Worm (Caenorhabditis elegans) whole organism, L1 larva: ENCODE measurements around the gene pid-1.
A peak's percentile ranks its signal among the peaks of the same experiment; 100 is the strongest.

ENCODE experiments used
- C04F5.9 ChIP-seq: sonication (generic microtip); optimal IDR thresholded peaks from 2 replicates; lab custom pipeline; 2016; ENCODE audit warnings: missing genetic modification characterization, missing compliant biosample characterization
- C34B4.2 ChIP-seq: sonication (generic microtip); optimal IDR thresholded peaks from 2 replicates; lab custom pipeline; 2017; ENCODE audit warnings: mild to moderate bottlenecking, missing genetic modification characterization, missing compliant biosample characterization
- F16B12.6 ChIP-seq: fragments of 150-350 bp; optimal IDR thresholded peaks from 2 replicates; lab custom pipeline; 2014; ENCODE audit warnings: missing biosample characterization, missing genetic modification characterization
- Y116A8C.19 ChIP-seq: sonication (generic microtip); optimal IDR thresholded peaks from 2 replicates; lab custom pipeline; 2016; ENCODE audit warnings: missing compliant biosample characterization, missing genetic modification characterization, borderline replicate concordance
- aha-1 ChIP-seq: fragments of 150-350 bp; optimal IDR thresholded peaks from 2 replicates; lab custom pipeline; 2014; ENCODE audit warnings: missing biosample characterization, missing genetic modification characterization
- ama-1 ChIP-seq: fragments of 150-350 bp; optimal IDR thresholded peaks from 2 replicates; lab custom pipeline; 2014
- blmp-1 ChIP-seq: fragments of 150-350 bp; optimal IDR thresholded peaks from 2 replicates; lab custom pipeline; 2014; ENCODE audit warnings: missing biosample characterization, missing genetic modification characterization
- ceh-88 ChIP-seq: fragments of 200-800 bp; sonication (Bioruptor generic); IDR thresholded peaks from 2 replicates; pipeline ENCODE4 v1.3.6; 2022; ENCODE audit warnings: missing genetic modification characterization, missing compliant biosample characterization
- dpl-1 ChIP-seq, 3 experiments: fragments of 150-350 bp in 2 of 3; sonication (generic microtip) in 1 of 3; optimal IDR thresholded peaks; 2 replicates each; lab custom pipeline; 2014 to 2017; ENCODE audit warnings: missing biosample characterization in 3 of 3, missing genetic modification characterization in 3 of 3, missing genetic modification reagents in 3 of 3
- dsc-1 ChIP-seq: sonication (generic microtip); optimal IDR thresholded peaks from 2 replicates; lab custom pipeline; 2016; ENCODE audit warnings: mild to moderate bottlenecking, missing genetic modification characterization, missing compliant biosample characterization
- efl-1 ChIP-seq, 4 experiments: fragments of 150-350 bp; optimal IDR thresholded peaks in 3 of 4; peaks in 1 of 4; 1 replicate in 1 of 4; 2 replicates in 3 of 4; lab custom pipeline; 2014; ENCODE audit warnings: missing biosample characterization in 2 of 4, missing genetic modification characterization in 2 of 4, missing genetic modification reagents in 2 of 4
- efl-3 ChIP-seq: fragments of 200-800 bp; sonication (Bioruptor generic); optimal IDR thresholded peaks from 2 replicates; lab custom pipeline; 2018; ENCODE audit warnings: mild to moderate bottlenecking, missing genetic modification characterization, missing compliant biosample characterization
- egl-13 ChIP-seq: sonication (generic microtip); optimal IDR thresholded peaks from 2 replicates; lab custom pipeline; 2016; ENCODE audit warnings: missing genotype, missing genetic modification reagents, missing genetic modification characterization, missing compliant biosample characterization
- egl-27 ChIP-seq, 2 experiments: fragments of 150-350 bp in 1 of 2; sonication (generic microtip); optimal IDR thresholded peaks; 3 replicates each; lab custom pipeline; 2017 to 2018; ENCODE audit warnings: missing biosample characterization in 2 of 2, missing genetic modification characterization in 2 of 2, missing genetic modification reagents in 2 of 2
- fkh-10 ChIP-seq: sonication (generic microtip); optimal IDR thresholded peaks from 2 replicates; lab custom pipeline; 2017; ENCODE audit warnings: missing biosample characterization, missing genetic modification reagents, missing genetic modification characterization
- fkh-4 ChIP-seq: sonication (generic microtip); optimal IDR thresholded peaks from 2 replicates; lab custom pipeline; 2016; ENCODE audit warnings: missing compliant biosample characterization, missing genetic modification characterization, borderline replicate concordance
- fos-1 ChIP-seq: fragments of 150-350 bp; optimal IDR thresholded peaks from 2 replicates; lab custom pipeline; 2014; ENCODE audit warnings: missing biosample characterization, missing genetic modification characterization
- hlh-17 ChIP-seq: fragments of 200-800 bp; sonication (Bioruptor generic); optimal IDR thresholded peaks from 2 replicates; lab custom pipeline; 2018; ENCODE audit warnings: missing genetic modification characterization, mild to moderate bottlenecking, missing compliant biosample characterization, moderate library complexity, borderline replicate concordance
- hlh-4 ChIP-seq: sonication (generic microtip); optimal IDR thresholded peaks from 2 replicates; lab custom pipeline; 2016; ENCODE audit warnings: mild to moderate bottlenecking, missing genetic modification characterization, missing compliant biosample characterization
- irx-1 ChIP-seq: sonication (generic microtip); optimal IDR thresholded peaks from 2 replicates; lab custom pipeline; 2016; ENCODE audit warnings: missing genetic modification characterization, missing compliant biosample characterization
- isw-1 ChIP-seq: fragments of 200-800 bp; sonication (Bioruptor generic); IDR thresholded peaks from 2 replicates; pipeline ENCODE4 v1.3.6; 2022; ENCODE audit warnings: missing genetic modification characterization, missing compliant biosample characterization
- lin-13 ChIP-seq: fragments of 150-350 bp; optimal IDR thresholded peaks from 2 replicates; lab custom pipeline; 2014; ENCODE audit warnings: missing biosample characterization, missing genetic modification reagents, missing genetic modification characterization
- lin-14 ChIP-seq: fragments of 200-800 bp; sonication (Bioruptor generic); optimal IDR thresholded peaks from 2 replicates; lab custom pipeline; 2018; ENCODE audit warnings: mild to moderate bottlenecking, missing genetic modification characterization, moderate library complexity, missing compliant biosample characterization
- lir-3 ChIP-seq: sonication (generic microtip); optimal IDR thresholded peaks from 2 replicates; lab custom pipeline; 2016; ENCODE audit warnings: mild to moderate bottlenecking, missing genetic modification characterization, moderate library complexity, missing compliant biosample characterization; ENCODE audit not compliant: poor library complexity
- lsy-2 ChIP-seq, 2 experiments: fragments of 150-350 bp; optimal IDR thresholded peaks; 2 replicates each; lab custom pipeline; 2014; ENCODE audit warnings: missing biosample characterization in 2 of 2, missing genetic modification characterization in 2 of 2
- mdl-1 ChIP-seq, 2 experiments: fragments of 150-350 bp; optimal IDR thresholded peaks; 2 replicates each; lab custom pipeline; 2014 to 2017; ENCODE audit warnings: missing biosample characterization in 2 of 2, missing genetic modification characterization in 2 of 2, inconsistent platforms in 1 of 2
- mef-2 ChIP-seq: fragments of 150-350 bp; optimal IDR thresholded peaks from 2 replicates; lab custom pipeline; 2014; ENCODE audit warnings: missing biosample characterization, missing genetic modification characterization
- mep-1 ChIP-seq: fragments of 150-350 bp; optimal IDR thresholded peaks from 2 replicates; lab custom pipeline; 2014; ENCODE audit warnings: missing biosample characterization, missing genetic modification characterization
- nhr-19 ChIP-seq: fragments of 200-800 bp; sonication (Bioruptor generic); conservative IDR thresholded peaks from 2 replicates; pipeline ENCODE4 v1.3.6; 2022; ENCODE audit warnings: missing genetic modification characterization, missing compliant biosample characterization
- nhr-20 ChIP-seq: sonication (generic microtip); optimal IDR thresholded peaks from 2 replicates; lab custom pipeline; 2016; ENCODE audit warnings: mild to moderate bottlenecking, missing genetic modification characterization, missing compliant biosample characterization
- nhr-237 ChIP-seq: fragments of 150-350 bp; optimal IDR thresholded peaks from 2 replicates; lab custom pipeline; 2014; ENCODE audit warnings: missing biosample characterization, missing genetic modification characterization
- nhr-28 ChIP-seq: fragments of 150-350 bp; optimal IDR thresholded peaks from 2 replicates; lab custom pipeline; 2014; ENCODE audit warnings: missing biosample characterization, missing genetic modification characterization
- nhr-71 ChIP-seq: sonication (generic microtip); optimal IDR thresholded peaks from 2 replicates; lab custom pipeline; 2016; ENCODE audit warnings: mild to moderate bottlenecking, missing genetic modification characterization, moderate library complexity, missing compliant biosample characterization
- nhr-77 ChIP-seq: fragments of 150-350 bp; optimal IDR thresholded peaks from 2 replicates; lab custom pipeline; 2014; ENCODE audit warnings: missing biosample characterization, missing genetic modification characterization
- nhr-90 ChIP-seq: sonication (generic microtip); optimal IDR thresholded peaks from 2 replicates; lab custom pipeline; 2016; ENCODE audit warnings: mild to moderate bottlenecking, missing genetic modification characterization, missing compliant biosample characterization; ENCODE audit not compliant: poor library complexity
- pax-3 ChIP-seq: fragments of 200-800 bp; sonication (Bioruptor generic); optimal IDR thresholded peaks from 2 replicates; lab custom pipeline; 2018; ENCODE audit warnings: mild to moderate bottlenecking, missing genetic modification characterization, moderate library complexity, missing compliant biosample characterization
- pqm-1 ChIP-seq: sonication (generic microtip); optimal IDR thresholded peaks from 3 replicates; lab custom pipeline; 2017; ENCODE audit warnings: missing biosample characterization, missing genetic modification characterization
- rnt-1 ChIP-seq: sonication (generic microtip); optimal IDR thresholded peaks from 2 replicates; lab custom pipeline; 2016; ENCODE audit warnings: mild to moderate bottlenecking, missing genetic modification characterization, moderate library complexity, missing compliant biosample characterization
- skn-1 ChIP-seq: fragments of 150-350 bp; optimal IDR thresholded peaks from 2 replicates; lab custom pipeline; 2014; ENCODE audit warnings: missing biosample characterization, missing genetic modification characterization
- snpc-4 ChIP-seq: fragments of 150-350 bp; optimal IDR thresholded peaks from 2 replicates; lab custom pipeline; 2014; ENCODE audit warnings: missing biosample characterization, missing genetic modification characterization
- snu-23 ChIP-seq: sonication (generic microtip); optimal IDR thresholded peaks from 2 replicates; lab custom pipeline; 2016; ENCODE audit warnings: missing genetic modification characterization, missing compliant biosample characterization
- sptf-1 ChIP-seq: fragments of 150-350 bp; optimal IDR thresholded peaks from 2 replicates; lab custom pipeline; 2014; ENCODE audit warnings: missing biosample characterization, missing genetic modification characterization
- swsn-7 ChIP-seq: sonication (generic microtip); optimal IDR thresholded peaks from 2 replicates; lab custom pipeline; 2016; ENCODE audit warnings: missing genetic modification characterization, missing compliant biosample characterization
- tlp-1 ChIP-seq: fragments of 150-350 bp; optimal IDR thresholded peaks from 2 replicates; lab custom pipeline; 2014; ENCODE audit warnings: missing biosample characterization, missing genetic modification characterization
- unc-30 ChIP-seq: sonication (generic microtip); optimal IDR thresholded peaks from 2 replicates; lab custom pipeline; 2017; ENCODE audit warnings: missing biosample characterization, missing genetic modification characterization
- unc-62 ChIP-seq: fragments of 150-350 bp; optimal IDR thresholded peaks from 2 replicates; lab custom pipeline; 2014; ENCODE audit warnings: missing biosample characterization, missing genetic modification reagents, missing genetic modification characterization
- unc-86 ChIP-seq: sonication (generic microtip); optimal IDR thresholded peaks from 2 replicates; lab custom pipeline; 2016; ENCODE audit warnings: missing genetic modification characterization, missing compliant biosample characterization
- unc-98 ChIP-seq: fragments of 200-800 bp; sonication (Bioruptor generic); IDR thresholded peaks from 2 replicates; pipeline ENCODE4 v1.3.6; 2022; ENCODE audit warnings: missing genetic modification characterization, missing compliant biosample characterization
- vab-15 ChIP-seq: sonication (generic microtip); optimal IDR thresholded peaks from 2 replicates; lab custom pipeline; 2017; ENCODE audit warnings: missing genotype, mild to moderate bottlenecking, missing genetic modification characterization, missing compliant biosample characterization
- xbp-1 ChIP-seq: sonication (generic microtip); optimal IDR thresholded peaks from 2 replicates; lab custom pipeline; 2016; ENCODE audit warnings: missing genetic modification characterization, missing compliant biosample characterization
- zag-1 ChIP-seq: fragments of 150-350 bp; optimal IDR thresholded peaks from 2 replicates; lab custom pipeline; 2014; ENCODE audit warnings: missing biosample characterization, missing genetic modification characterization
- zip-4 ChIP-seq: fragments of 200-800 bp; sonication (Bioruptor generic); optimal IDR thresholded peaks from 2 replicates; lab custom pipeline; 2018; ENCODE audit warnings: mild to moderate bottlenecking, missing genetic modification characterization, moderate library complexity, missing compliant biosample characterization

The pid-1 gene

ce11 chrII:7642016-7642653, 48.2 kb downstream of the pid-1 start:
- TF ChIP-seq snu-23 (GFP tag; lab: Kevin White, UChicago): peak; percentile 80
- TF ChIP-seq unc-86 (tag; lab: Kevin White, UChicago): peak; percentile 80
- TF ChIP-seq rnt-1 (tag; lab: Kevin White, UChicago): peak; percentile 70
- TF ChIP-seq fos-1: no peak
- no peak for TF ChIP-seq hlh-4
- no peak for TF ChIP-seq unc-62 (GFP tag; lab: Kevin White, UChicago)
- peak; percentile 29 for TF ChIP-seq irx-1 (tag; lab: Kevin White, UChicago)
- TF ChIP-seq lsy-2 (tag; optimal IDR thresholded peaks at IDR 0.05; lab: Kevin White, UChicago): peak; percentile 44 to 74
- TF ChIP-seq aha-1 (tag; lab: Kevin White, UChicago): no peak
- peak; percentile 92 for TF ChIP-seq nhr-71 (tag; lab: Kevin White, UChicago)
- TF ChIP-seq zip-4: no peak
- peak; percentile 38 to 42 for TF ChIP-seq efl-1 (optimal IDR thresholded peaks at IDR 0.05; lab: Kevin White, UChicago)
- TF ChIP-seq efl-1 (GFP tag; optimal IDR thresholded peaks at IDR 0.05 in 1 of 2; lab: Kevin White, UChicago): peak in 1 of 2 experiments; percentile 39
- TF ChIP-seq lin-13 (GFP tag; lab: Kevin White, UChicago): no peak
- TF ChIP-seq sptf-1 (tag; lab: Kevin White, UChicago): no peak
- TF ChIP-seq unc-98 (GFP tag; lab: Robert Waterston, UW): no peak
- TF ChIP-seq nhr-28 (tag; lab: Kevin White, UChicago): no peak
- peak; percentile 61 for TF ChIP-seq xbp-1 (tag; lab: Kevin White, UChicago)
- TF ChIP-seq lin-14 (GFP tag; lab: Kevin White, UChicago): peak; percentile 95
- TF ChIP-seq snpc-4 (tag; lab: Kevin White, UChicago): no peak
- TF ChIP-seq hlh-17 (GFP tag; lab: Kevin White, UChicago): no peak
- TF ChIP-seq vab-15 (tag; lab: Kevin White, UChicago): no peak
- no peak for TF ChIP-seq Y116A8C.19 (tag; lab: Kevin White, UChicago)
- TF ChIP-seq egl-27 (tag; optimal IDR thresholded peaks at IDR 0.05; lab: Kevin White, UChicago): peak in 1 of 2 experiments; percentile 21
- TF ChIP-seq C04F5.9 (tag; lab: Kevin White, UChicago): no peak
- peak; percentile 78 for TF ChIP-seq egl-13 (tag; lab: Kevin White, UChicago)
- peak; percentile 57 for TF ChIP-seq mep-1
- no peak for TF ChIP-seq blmp-1 (tag; lab: Kevin White, UChicago)
- TF ChIP-seq fkh-4 (tag; lab: Kevin White, UChicago): peak; percentile 18
- no peak; the same call in 1 of the 2 replicates for TF ChIP-seq ceh-88 (GFP tag; lab: Robert Waterston, UW)
- no peak for TF ChIP-seq nhr-77 (tag; lab: Kevin White, UChicago)
- TF ChIP-seq skn-1 (tag; lab: Kevin White, UChicago): no peak
- no peak for TF ChIP-seq lir-3
- TF ChIP-seq ama-1: peak; percentile 38
- TF ChIP-seq unc-30 (tag; lab: Kevin White, UChicago): no peak
- TF ChIP-seq tlp-1: no peak
- no peak for TF ChIP-seq F16B12.6
- TF ChIP-seq pax-3 (tag; lab: Kevin White, UChicago): no peak
- peak; percentile 8 for TF ChIP-seq mef-2 (tag; lab: Kevin White, UChicago)
- TF ChIP-seq zag-1 (tag; lab: Kevin White, UChicago): peak; percentile 64
- TF ChIP-seq fkh-10: peak; percentile 93
- TF ChIP-seq isw-1 (GFP tag; lab: Robert Waterston, UW): peak; percentile 57
- no peak for TF ChIP-seq efl-3 (GFP tag; lab: Kevin White, UChicago)
- TF ChIP-seq nhr-20 (tag; lab: Kevin White, UChicago): peak; percentile 67
- TF ChIP-seq pqm-1: no peak
- peak; percentile 70 for TF ChIP-seq nhr-19
- peak; percentile 67 for TF ChIP-seq dsc-1
- TF ChIP-seq mdl-1 (tag; optimal IDR thresholded peaks at IDR 0.05; lab: Kevin White, UChicago): peak in 1 of 2 experiments; percentile 56
- TF ChIP-seq dpl-1 (GFP tag; optimal IDR thresholded peaks at IDR 0.05; lab: Kevin White, UChicago): peak in 1 of 3 experiments; percentile 10
- TF ChIP-seq C34B4.2 (tag; lab: Kevin White, UChicago): no peak
- TF ChIP-seq nhr-90 (tag; lab: Kevin White, UChicago): no peak
- TF ChIP-seq nhr-237 (tag; lab: Kevin White, UChicago): no peak
- peak; percentile 77 for TF ChIP-seq swsn-7 (tag; lab: Kevin White, UChicago)
